Fruit fly (Drosophila melanogaster) whole organism, embryonic: ENCODE measurements around the gene CG34398.

ENCODE experiments used
- B-H1 ChIP-seq: fragments of 200-800 bp; sonication (Bioruptor generic); IDR thresholded peaks from 3 replicates; pipeline ENCODE4 v1.3.6; 2022; ENCODE audit warnings: missing biosample characterization, missing genetic modification characterization
- Blimp-1 ChIP-seq: fragments of 200-800 bp; sonication (Bioruptor generic); optimal IDR thresholded peaks from 3 replicates; lab custom pipeline; 2018; ENCODE audit warnings: missing biosample characterization, missing genetic modification characterization, mild to moderate bottlenecking, moderate library complexity, missing genetic modification reagents
- Bteb2 ChIP-seq: fragments of 200-800 bp; sonication (Bioruptor generic); optimal IDR thresholded peaks from 2 replicates; lab custom pipeline; 2016; ENCODE audit warnings: missing biosample characterization, missing genetic modification characterization
- CG11247 ChIP-seq: fragments of 200-800 bp; sonication (Bioruptor generic); IDR thresholded peaks from 2 replicates; pipeline ENCODE4 v1.3.6; 2022; ENCODE audit warnings: missing biosample characterization, missing genetic modification characterization
- CG11504 ChIP-seq: fragments of 200-800 bp; sonication (Bioruptor generic); optimal IDR thresholded peaks from 3 replicates; lab custom pipeline; 2019; ENCODE audit warnings: missing biosample characterization, mild to moderate bottlenecking, missing genetic modification characterization, moderate library complexity
- CG11560 ChIP-seq: fragments of 200-800 bp; sonication (Bioruptor generic); IDR thresholded peaks from 3 replicates; pipeline ENCODE4 v1.3.6; 2022; ENCODE audit warnings: missing biosample characterization, missing genetic modification characterization
- CG12219 ChIP-seq: fragments of 200-800 bp; sonication (Bioruptor generic); optimal IDR thresholded peaks from 3 replicates; lab custom pipeline; 2018; ENCODE audit warnings: missing biosample characterization, mild to moderate bottlenecking, missing genetic modification characterization
- CG12659 ChIP-seq: fragments of 200-800 bp; sonication (Bioruptor generic); optimal IDR thresholded peaks from 3 replicates; lab custom pipeline; 2017; ENCODE audit warnings: mild to moderate bottlenecking, missing biosample characterization, missing genetic modification reagents, missing genetic modification characterization
- CG12744 ChIP-seq: fragments of 200-800 bp; sonication (Bioruptor generic); optimal IDR thresholded peaks from 2 replicates; lab custom pipeline; 2016; ENCODE audit warnings: missing biosample characterization, missing genetic modification characterization
- CG16813 ChIP-seq: fragments of 200-800 bp; sonication (Bioruptor generic); IDR thresholded peaks from 3 replicates; pipeline ENCODE4 v1.3.6; 2022; ENCODE audit warnings: missing biosample characterization, missing genetic modification characterization; ENCODE audit not compliant: partially characterized antibody
- CG18011 ChIP-seq: fragments of 200-800 bp; sonication (Bioruptor generic); optimal IDR thresholded peaks from 2 replicates; lab custom pipeline; 2017; ENCODE audit warnings: missing biosample characterization, missing genetic modification characterization, mild to moderate bottlenecking, moderate library complexity, missing genotype
- CG18262 ChIP-seq: fragments of 200-800 bp; optimal IDR thresholded peaks from 3 replicates; lab custom pipeline; 2019; ENCODE audit warnings: missing biosample characterization, mild to moderate bottlenecking, missing genetic modification characterization, moderate library complexity
- CG3163 ChIP-seq: fragments of 200-800 bp; sonication (Bioruptor generic); optimal IDR thresholded peaks from 3 replicates; lab custom pipeline; 2016; ENCODE audit warnings: missing biosample characterization, missing genetic modification characterization
- CG32767 ChIP-seq: fragments of 200-800 bp; sonication (Bioruptor generic); IDR thresholded peaks from 2 replicates; pipeline ENCODE4 v1.3.6; 2022; ENCODE audit warnings: missing biosample characterization, missing genetic modification characterization
- CG3281 ChIP-seq: fragments of 200-800 bp; sonication (Bioruptor generic); optimal IDR thresholded peaks from 3 replicates; lab custom pipeline; 2017; ENCODE audit warnings: missing biosample characterization, mild to moderate bottlenecking, missing genetic modification characterization
- CG4360 ChIP-seq: fragments of 200-800 bp; sonication (Bioruptor generic); IDR thresholded peaks from 2 replicates; pipeline ENCODE4 v1.3.6; 2022; ENCODE audit warnings: missing biosample characterization, missing genetic modification characterization
- CG4707 ChIP-seq: fragments of 200-800 bp; sonication (Bioruptor generic); optimal IDR thresholded peaks from 2 replicates; lab custom pipeline; 2018; ENCODE audit warnings: missing biosample characterization, mild to moderate bottlenecking, missing genetic modification characterization, moderate library complexity
- CG7839 ChIP-seq: fragments of 200-800 bp; sonication (Bioruptor generic); optimal IDR thresholded peaks from 3 replicates; lab custom pipeline; 2018; ENCODE audit warnings: missing biosample characterization, mild to moderate bottlenecking, missing genetic modification characterization, moderate library complexity
- CG7987 ChIP-seq: fragments of 200-800 bp; sonication (Bioruptor generic); optimal IDR thresholded peaks from 2 replicates; lab custom pipeline; 2018; ENCODE audit warnings: missing biosample characterization, mild to moderate bottlenecking, missing genetic modification characterization, moderate library complexity
- CG9817 ChIP-seq: fragments of 200-800 bp; sonication (Bioruptor generic); optimal IDR thresholded peaks from 2 replicates; lab custom pipeline; 2018; ENCODE audit warnings: missing biosample characterization, mild to moderate bottlenecking, missing genetic modification characterization, moderate library complexity
- D19B ChIP-seq: fragments of 200-800 bp; sonication (Bioruptor generic); optimal IDR thresholded peaks from 2 replicates; lab custom pipeline; 2017; ENCODE audit warnings: missing biosample characterization, mild to moderate bottlenecking, missing genetic modification characterization
- GATAe ChIP-seq: fragments of 200-800 bp; sonication (Bioruptor generic); conservative IDR thresholded peaks from 2 replicates; pipeline ENCODE4 v1.3.6; 2022; ENCODE audit warnings: missing biosample characterization, missing genetic modification characterization
- Hey ChIP-seq: fragments of 200-800 bp; sonication (Bioruptor generic); optimal IDR thresholded peaks from 3 replicates; lab custom pipeline; 2018; ENCODE audit warnings: missing biosample characterization, mild to moderate bottlenecking, missing genetic modification characterization
- HmgD ChIP-seq: fragments of 200-800 bp; sonication (Bioruptor generic); optimal IDR thresholded peaks from 3 replicates; lab custom pipeline; 2016; ENCODE audit warnings: missing biosample characterization, missing genetic modification characterization
- Hr3 ChIP-seq: fragments of 200-800 bp; sonication (Bioruptor generic); optimal IDR thresholded peaks from 3 replicates; lab custom pipeline; 2016; ENCODE audit warnings: missing biosample characterization, missing genetic modification characterization
- Hsf ChIP-seq: fragments of 200-800 bp; sonication (Bioruptor generic); optimal IDR thresholded peaks from 3 replicates; lab custom pipeline; 2016; ENCODE audit warnings: missing biosample characterization, missing genetic modification characterization
- Kr ChIP-seq: fragments of 200-800 bp; sonication (Bioruptor generic); optimal IDR thresholded peaks from 2 replicates; lab custom pipeline; 2017; ENCODE audit warnings: missing biosample characterization, mild to moderate bottlenecking, missing genetic modification characterization
- Lim3 ChIP-seq: fragments of 200-800 bp; sonication (Bioruptor generic); IDR thresholded peaks from 2 replicates; pipeline ENCODE4 v1.3.6; 2022; ENCODE audit warnings: missing biosample characterization, missing genetic modification characterization
- Med ChIP-seq: fragments of 200-800 bp; sonication (Bioruptor generic); peaks from one replicate; lab custom pipeline; 2016; ENCODE audit warnings: missing biosample characterization, missing genetic modification characterization, mild to moderate bottlenecking, inconsistent platforms, moderate library complexity
- Meics ChIP-seq: fragments of 200-800 bp; sonication (Bioruptor generic); optimal IDR thresholded peaks from 2 replicates; lab custom pipeline; 2017; ENCODE audit warnings: missing biosample characterization, mild to moderate bottlenecking, missing genetic modification characterization
- Mrtf ChIP-seq: fragments of 200-800 bp; sonication (Bioruptor generic); IDR thresholded peaks from 3 replicates; pipeline ENCODE4 v1.3.6; 2022; ENCODE audit warnings: missing biosample characterization, missing genetic modification characterization
- Optix ChIP-seq: fragments of 200-800 bp; sonication (Bioruptor generic); IDR thresholded peaks from 3 replicates; pipeline ENCODE4 v1.3.6; 2022; ENCODE audit warnings: missing biosample characterization, missing genetic modification characterization
- Poxn ChIP-seq: fragments of 200-800 bp; sonication (Bioruptor generic); IDR thresholded peaks from 2 replicates; pipeline ENCODE4 v1.3.6; 2022; ENCODE audit warnings: missing biosample characterization, missing genetic modification characterization
- Sry-β ChIP-seq: fragments of 200-800 bp; sonication (Bioruptor generic); optimal IDR thresholded peaks from 2 replicates; lab custom pipeline; 2018; ENCODE audit warnings: missing biosample characterization, mild to moderate bottlenecking, missing genetic modification characterization, moderate library complexity
- ase ChIP-seq: fragments of 200-800 bp; sonication (Bioruptor generic); IDR thresholded peaks from 3 replicates; pipeline ENCODE4 v1.3.6; 2022; ENCODE audit warnings: missing biosample characterization, missing genetic modification characterization
- dpn ChIP-seq, 2 experiments: fragments of 200-800 bp; sonication (Bioruptor generic); optimal IDR thresholded peaks; 3 replicates each; lab custom pipeline; 2016; ENCODE audit warnings: missing biosample characterization in 2 of 2, missing genetic modification characterization in 2 of 2
- fd64A ChIP-seq: fragments of 200-800 bp; sonication (Bioruptor generic); optimal IDR thresholded peaks from 3 replicates; lab custom pipeline; 2018; ENCODE audit warnings: missing biosample characterization, mild to moderate bottlenecking, missing genetic modification characterization
- gcm ChIP-seq: fragments of 200-800 bp; sonication (Bioruptor generic); optimal IDR thresholded peaks from 2 replicates; lab custom pipeline; 2019; ENCODE audit warnings: missing biosample characterization, mild to moderate bottlenecking, missing genetic modification characterization, moderate library complexity
- gsb ChIP-seq: fragments of 200-800 bp; sonication (Bioruptor generic); IDR thresholded peaks from 2 replicates; pipeline ENCODE4 v1.3.6; 2022; ENCODE audit warnings: missing biosample characterization, missing genetic modification characterization
- gt ChIP-seq: fragments of 200-800 bp; sonication (Bioruptor generic); IDR thresholded peaks from 2 replicates; pipeline ENCODE4 v1.3.6; 2022; ENCODE audit warnings: missing biosample characterization, missing genetic modification characterization
- ham ChIP-seq: fragments of 200-800 bp; sonication (Bioruptor generic); IDR thresholded peaks from 2 replicates; pipeline ENCODE4 v1.3.6; 2022; ENCODE audit warnings: missing biosample characterization, missing genetic modification characterization
- luna ChIP-seq: fragments of 200-800 bp; sonication (Bioruptor generic); optimal IDR thresholded peaks from 2 replicates; lab custom pipeline; 2016; ENCODE audit warnings: missing biosample characterization, missing genetic modification characterization
- mld ChIP-seq: fragments of 200-800 bp; sonication (Bioruptor generic); IDR thresholded peaks from 3 replicates; pipeline ENCODE4 v1.3.6; 2022; ENCODE audit warnings: missing biosample characterization, missing genetic modification characterization; ENCODE audit not compliant: partially characterized antibody
- nerfin-1 ChIP-seq: fragments of 200-800 bp; sonication (Bioruptor generic); optimal IDR thresholded peaks from 3 replicates; lab custom pipeline; 2019; ENCODE audit warnings: missing biosample characterization, mild to moderate bottlenecking, missing genetic modification characterization, moderate library complexity
- onecut ChIP-seq: fragments of 200-800 bp; sonication (Bioruptor generic); IDR thresholded peaks from 2 replicates; pipeline ENCODE4 v1.3.6; 2022; ENCODE audit warnings: missing biosample characterization, missing genetic modification characterization
- phol ChIP-seq: fragments of 200-800 bp; sonication (Bioruptor generic); optimal IDR thresholded peaks from 3 replicates; lab custom pipeline; 2018; ENCODE audit warnings: missing biosample characterization, mild to moderate bottlenecking, missing genetic modification characterization, moderate library complexity
- pros ChIP-seq: fragments of 200-800 bp; sonication (Bioruptor generic); optimal IDR thresholded peaks from 3 replicates; lab custom pipeline; 2019; ENCODE audit warnings: missing biosample characterization, mild to moderate bottlenecking, missing genetic modification characterization, moderate library complexity
- repo ChIP-seq: fragments of 200-800 bp; sonication (Bioruptor generic); optimal IDR thresholded peaks from 2 replicates; lab custom pipeline; 2016; ENCODE audit warnings: missing biosample characterization, missing genetic modification characterization
- sd ChIP-seq: fragments of 200-800 bp; sonication (Bioruptor generic); optimal IDR thresholded peaks from 3 replicates; lab custom pipeline; 2018; ENCODE audit warnings: missing biosample characterization, mild to moderate bottlenecking, missing genetic modification characterization, moderate library complexity
- stwl ChIP-seq: fragments of 200-800 bp; sonication (Bioruptor generic); optimal IDR thresholded peaks from 3 replicates; lab custom pipeline; 2018; ENCODE audit warnings: missing biosample characterization, mild to moderate bottlenecking, missing genetic modification characterization, moderate library complexity
- zen2 ChIP-seq: fragments of 200-800 bp; sonication (Bioruptor generic); IDR thresholded peaks from 3 replicates; pipeline ENCODE4 v1.3.6; 2022; ENCODE audit warnings: missing biosample characterization, missing genetic modification characterization; ENCODE audit not compliant: partially characterized antibody

Gene CG34398

dm6 chr2L:8860767-8861166 is 37.8 kb upstream of the CG34398 start (continued):
- peak; percentile 35 for TF ChIP-seq CG12659 (GFP tag; lab: Kevin White, UChicago)
- peak; percentile 2 for TF ChIP-seq stwl (tag; lab: Kevin White, UChicago)
- peak; percentile 22 for TF ChIP-seq CG9817
- TF ChIP-seq CG4707 (GFP tag; lab: Kevin White, UChicago): no peak
- peak; percentile 71 for TF ChIP-seq CG7839 (tag; lab: Kevin White, UChicago)
- TF ChIP-seq GATAe (GFP tag; lab: Robert Waterston, UW): no peak
- peak; percentile 27 for TF ChIP-seq CG3281 (GFP tag; lab: Kevin White, UChicago)
- no peak for TF ChIP-seq Poxn (GFP tag; lab: Robert Waterston, UW)
- TF ChIP-seq repo: peak; percentile 27
- TF ChIP-seq CG18011 (GFP tag; lab: Kevin White, UChicago): no peak
- TF ChIP-seq CG12744: no peak
- peak; percentile 29 for TF ChIP-seq Hr3 (GFP tag; lab: Kevin White, UChicago)
- TF ChIP-seq Hsf (GFP tag; lab: Kevin White, UChicago): peak; percentile 28
- peak; percentile 47 for TF ChIP-seq Meics (GFP tag; lab: Kevin White, UChicago)
- TF ChIP-seq gt: peak; percentile 54
- TF ChIP-seq CG18262 (tag; lab: Kevin White, UChicago): peak; percentile 85
- TF ChIP-seq Hey (tag; lab: Kevin White, UChicago): no peak
- TF ChIP-seq D19B (GFP tag; lab: Kevin White, UChicago): no peak
- TF ChIP-seq CG7987: no peak
- TF ChIP-seq Optix (GFP tag; lab: Robert Waterston, UW): peak; percentile 30; the same call in 2 of the 3 replicates
- TF ChIP-seq nerfin-1 (tag; lab: Kevin White, UChicago): peak; percentile 70
- peak; percentile 57 for TF ChIP-seq fd64A (GFP tag; lab: Kevin White, UChicago)
- TF ChIP-seq ham: no peak
- TF ChIP-seq CG11560: peak; percentile 69
- TF ChIP-seq gcm (GFP tag; lab: Kevin White, UChicago): peak; percentile 69
- no peak for TF ChIP-seq Kr (GFP tag; lab: Kevin White, UChicago)
- peak; percentile 63 for TF ChIP-seq B-H1 (GFP tag; lab: Robert Waterston, UW)
- no peak for TF ChIP-seq CG16813 (GFP tag; lab: Robert Waterston, UW)
- TF ChIP-seq ase (GFP tag; lab: Robert Waterston, UW): 0 out of 3 replicates have a peak, but pooled peaks have one; percentile 62
- TF ChIP-seq pros: no peak
- TF ChIP-seq gsb: no peak
- peak; percentile 81 for TF ChIP-seq Blimp-1
- TF ChIP-seq CG3163: no peak
- TF ChIP-seq HmgD (GFP tag; lab: Kevin White, UChicago): no peak
- TF ChIP-seq CG11247 (GFP tag; lab: Robert Waterston, UW): peak; percentile 35; the same call in 1 of the 2 replicates
- TF ChIP-seq Lim3 (GFP tag; lab: Robert Waterston, UW): no peak
- peak; percentile 65; the same call in 2 of the 3 replicates for TF ChIP-seq Mrtf (GFP tag; lab: Robert Waterston, UW)
- peak; percentile 84 for TF ChIP-seq phol (tag; lab: Kevin White, UChicago)
- no peak for TF ChIP-seq sd (tag; lab: Kevin White, UChicago)
- TF ChIP-seq CG11504 (tag; lab: Kevin White, UChicago): peak; percentile 79
- TF ChIP-seq Sry-β (GFP tag; lab: Kevin White, UChicago): no peak
- peak; percentile 29; the same call in 1 of the 2 replicates for TF ChIP-seq CG32767 (GFP tag; lab: Robert Waterston, UW)
- no peak for TF ChIP-seq Bteb2 (GFP tag; lab: Kevin White, UChicago)
- no peak for TF ChIP-seq zen2 (GFP tag; lab: Robert Waterston, UW)
- peak; percentile 37 to 62 for TF ChIP-seq dpn (GFP tag; optimal IDR thresholded peaks at IDR 0.05; lab: Kevin White, UChicago)
- peak; percentile 54 for TF ChIP-seq CG12219 (GFP tag; lab: Kevin White, UChicago)
- peak; percentile 35; the same call in 1 of the 2 replicates for TF ChIP-seq CG4360 (GFP tag; lab: Robert Waterston, UW)
- no peak for TF ChIP-seq luna
- peak; percentile 63 for TF ChIP-seq onecut (GFP tag; lab: Robert Waterston, UW)
- no peak for TF ChIP-seq mld (GFP tag; lab: Robert Waterston, UW)
- peak; percentile 89 for TF ChIP-seq Med (GFP tag; lab: Kevin White, UChicago)
